Worm (Caenorhabditis elegans): ENCODE measurements around the gene F28B1.2.

F28B1.2 gene

DNA sequence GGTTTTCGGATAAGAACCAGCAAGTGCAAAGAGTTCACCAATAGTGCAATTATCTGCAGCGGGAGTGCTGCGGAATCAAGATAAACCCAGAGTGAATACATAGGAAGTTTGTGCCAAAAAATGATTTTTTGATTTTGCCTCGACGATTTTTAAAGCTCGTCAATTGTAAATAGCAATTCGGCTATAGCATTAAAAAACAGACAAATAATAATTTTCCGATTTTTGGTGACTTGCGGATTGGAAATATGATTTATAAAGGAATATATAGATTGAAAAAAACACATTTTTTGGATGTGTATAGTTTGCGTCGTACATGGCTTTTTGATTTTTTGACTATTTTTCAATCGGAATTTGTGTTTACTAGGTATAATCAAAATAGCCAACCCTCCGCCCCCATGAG is 35.2 kb downstream of the F28B1.2 start, which contains the start of gene srw-20:
srw-20 (minus strand) TSS at position 101 of the 400 bp plus-strand sequence.
- TF ChIP-seq lin-39 (tag; optimal IDR thresholded peaks at IDR 0.05): no peak
- no peak for TF ChIP-seq lin-13 (GFP tag; optimal IDR thresholded peaks at IDR 0.05)
- TF ChIP-seq blmp-1 (tag; optimal IDR thresholded peaks at IDR 0.05; ENCODE audit: insufficient read depth): no peak
- TF ChIP-seq nhr-10 (tag; optimal IDR thresholded peaks at IDR 0.05): no peak
- TF ChIP-seq ceh-16 (tag; optimal IDR thresholded peaks at IDR 0.05): no peak
- no peak for TF ChIP-seq aly-2 (tag; optimal IDR thresholded peaks at IDR 0.05)
- TF ChIP-seq egl-27 (tag; optimal IDR thresholded peaks at IDR 0.05): no peak
- no peak for TF ChIP-seq dmd-4 (tag; optimal IDR thresholded peaks at IDR 0.05)
- TF ChIP-seq nhr-25 (tag; optimal IDR thresholded peaks at IDR 0.05): no peak
- no peak for TF ChIP-seq lin-11 (tag; optimal IDR thresholded peaks at IDR 0.05)
- TF ChIP-seq fos-1 (tag; optimal IDR thresholded peaks at IDR 0.05): no peak
- no peak for TF ChIP-seq snpc-4 (tag; optimal IDR thresholded peaks at IDR 0.05)
- TF ChIP-seq sma-9 (GFP tag; optimal IDR thresholded peaks at IDR 0.05): no peak
- TF ChIP-seq sma-9 (tag; optimal IDR thresholded peaks at IDR 0.05): no peak
- TF ChIP-seq unc-62 (GFP tag; optimal IDR thresholded peaks at IDR 0.05): no peak

DNA sequence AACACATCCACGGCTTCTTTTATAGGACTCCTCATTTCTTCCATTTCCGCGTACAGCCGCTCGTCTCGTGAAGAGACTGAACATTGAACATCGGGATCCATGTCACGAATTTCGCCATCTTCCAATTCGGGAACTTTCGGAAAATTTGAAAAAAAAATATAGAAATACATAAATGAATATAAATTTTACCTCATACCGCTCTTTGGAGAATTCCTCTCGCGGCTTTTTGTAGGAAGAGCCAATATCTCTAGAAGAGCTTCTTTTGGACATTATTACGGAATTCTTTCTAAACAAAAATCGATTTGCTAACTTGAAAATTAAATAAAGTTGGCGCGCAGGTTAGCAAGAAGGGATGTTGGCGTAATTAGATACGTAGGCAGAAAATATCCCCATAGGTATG is 38.1 kb downstream of the F28B1.2 start, which contains the start of gene T05E12.9:
T05E12.9 (minus strand) TSS at position 101 of the 400 bp plus-strand sequence.
- TF ChIP-seq mab-5 (tag; optimal IDR thresholded peaks at IDR 0.05): no peak
- TF ChIP-seq nhr-10 (tag; optimal IDR thresholded peaks at IDR 0.05): no peak
- no peak for TF ChIP-seq nhr-12 (tag; optimal IDR thresholded peaks at IDR 0.05)
- TF ChIP-seq peb-1 (tag; optimal IDR thresholded peaks at IDR 0.05): no peak
- TF ChIP-seq mdl-1 (tag; optimal IDR thresholded peaks at IDR 0.05): no peak
- no peak for TF ChIP-seq blmp-1 (tag; optimal IDR thresholded peaks at IDR 0.05; ENCODE audit: insufficient read depth)
- TF ChIP-seq ztf-11 (tag; optimal IDR thresholded peaks at IDR 0.05): no peak
- TF ChIP-seq ZK546.5 (tag; optimal IDR thresholded peaks at IDR 0.05): no peak
- TF ChIP-seq F13H6.1 (tag; optimal IDR thresholded peaks at IDR 0.05): no peak
- TF ChIP-seq nhr-21 (tag; optimal IDR thresholded peaks at IDR 0.05): no peak

DNA sequence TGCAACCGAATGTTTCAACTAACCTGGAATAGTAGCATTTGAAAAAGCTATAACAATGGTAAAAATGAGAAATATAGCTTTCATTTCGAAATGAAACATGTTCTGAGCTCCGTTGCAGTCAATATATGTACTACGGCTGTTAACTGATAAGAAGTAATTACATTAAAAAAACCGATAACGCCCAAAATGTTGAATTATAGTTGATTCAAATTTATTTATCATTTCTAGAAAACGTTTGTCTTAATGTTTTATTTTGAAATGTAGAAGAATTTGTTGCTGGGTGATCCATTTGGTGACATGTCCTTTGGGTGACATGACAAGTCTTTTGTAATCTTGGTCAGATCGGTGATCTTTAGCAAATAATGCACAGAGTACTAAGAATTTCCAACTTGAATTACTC is 44.7 kb downstream of the F28B1.2 start, which contains the start of gene T05E12.6:
T05E12.6 (minus strand) TSS at position 101 of the 400 bp plus-strand sequence.
- TF ChIP-seq nhr-23 (tag; optimal IDR thresholded peaks at IDR 0.05): no peak
- TF ChIP-seq crh-2 (tag; optimal IDR thresholded peaks at IDR 0.05): no peak
- TF ChIP-seq lsy-2 (tag; optimal IDR thresholded peaks at IDR 0.05): no peak
- TF ChIP-seq mdl-1 (tag; optimal IDR thresholded peaks at IDR 0.05): no peak
- TF ChIP-seq nhr-77 (tag; optimal IDR thresholded peaks at IDR 0.05): no peak
- no peak for TF ChIP-seq nhr-11 (tag; optimal IDR thresholded peaks at IDR 0.05)
- no peak for TF ChIP-seq sem-4 (tag; optimal IDR thresholded peaks at IDR 0.05)
- no peak for TF ChIP-seq ZK546.5 (tag; optimal IDR thresholded peaks at IDR 0.05)
- no peak for TF ChIP-seq gmeb-1 (tag; optimal IDR thresholded peaks at IDR 0.05)
- no peak for TF ChIP-seq dmd-4 (tag; optimal IDR thresholded peaks at IDR 0.05)
- no peak for TF ChIP-seq nhr-237 (tag; optimal IDR thresholded peaks at IDR 0.05)
- no peak for TF ChIP-seq nhr-21 (tag; optimal IDR thresholded peaks at IDR 0.05)
- no peak for TF ChIP-seq C34F6.9 (tag; optimal IDR thresholded peaks at IDR 0.05)
- TF ChIP-seq elt-3 (tag; optimal IDR thresholded peaks at IDR 0.05): no peak
- TF ChIP-seq R02D3.7 (tag; optimal IDR thresholded peaks at IDR 0.05): no peak
- no peak for TF ChIP-seq mbf-1 (tag; optimal IDR thresholded peaks at IDR 0.05)
- no peak for TF ChIP-seq lin-13 (GFP tag; optimal IDR thresholded peaks at IDR 0.05)
- no peak for TF ChIP-seq alr-1 (tag; optimal IDR thresholded peaks at IDR 0.05)
- no peak for TF ChIP-seq nhr-25 (tag; optimal IDR thresholded peaks at IDR 0.05)
- TF ChIP-seq lin-39 (tag; optimal IDR thresholded peaks at IDR 0.05): no peak

DNA sequence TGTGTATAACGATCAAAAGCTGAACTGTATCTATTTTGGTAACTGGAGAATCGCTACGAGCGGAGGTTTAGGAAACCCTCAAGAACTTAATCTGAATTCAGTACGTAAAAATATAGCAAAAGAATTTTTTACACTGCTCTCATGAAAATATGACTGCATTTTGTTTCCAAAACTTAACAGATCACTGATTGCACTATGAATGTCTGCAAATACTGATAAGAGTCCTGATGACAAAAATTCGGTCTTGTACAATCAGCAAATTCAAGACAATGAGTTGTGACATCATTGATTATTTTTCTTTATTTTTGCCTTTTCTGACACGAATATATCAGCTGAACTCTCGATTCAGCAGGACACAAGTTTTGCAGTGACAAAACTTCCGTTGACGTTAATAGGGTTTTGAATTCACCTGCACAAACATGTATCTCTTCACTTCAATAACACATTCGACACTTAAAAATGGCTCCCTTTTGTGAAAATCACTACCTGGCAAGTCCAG is 45.4 kb downstream of the F28B1.2 start, which contains the start of gene srh-237:
srh-237 (plus strand) TSS at position 449 of the 499 bp plus-strand sequence.
- TF ChIP-seq nhr-23 (tag; optimal IDR thresholded peaks at IDR 0.05) (no peak), F13H6.1 (tag; optimal IDR thresholded peaks at IDR 0.05) (no peak), lin-11 (tag; optimal IDR thresholded peaks at IDR 0.05) (no peak), fos-1 (tag; optimal IDR thresholded peaks at IDR 0.05) (peak; percentile 68), sma-9 (GFP tag; optimal IDR thresholded peaks at IDR 0.05) (no peak), sma-9 (tag; optimal IDR thresholded peaks at IDR 0.05) (no peak), ZK546.5 (tag; optimal IDR thresholded peaks at IDR 0.05) (no peak)

Data from whole organism, L2 larva.